Worm (Caenorhabditis elegans) whole organism, young adult: Measurements from ENCODE around the gene C35D10.6.
A peak's percentile ranks its signal among the peaks of the same experiment; 100 is the strongest.

Experiments used
- B0019.2 ChIP-seq: fragments of 200-800 bp; sonication (Bioruptor generic); conservative IDR thresholded peaks from 2 replicates; pipeline ENCODE4 v1.3.6; 2022; ENCODE audit warnings: missing genetic modification reagents, missing genetic modification characterization, missing compliant biosample characterization
- F23B12.7 ChIP-seq: sonication (generic microtip); optimal IDR thresholded peaks from 2 replicates; lab custom pipeline; 2017; ENCODE audit warnings: missing genetic modification characterization, mild to moderate bottlenecking, missing compliant biosample characterization, antibody characterized with exemption, moderate library complexity; ENCODE audit not compliant: insufficient read depth
- F37B4.10 ChIP-seq: fragments of 200-800 bp; sonication (Bioruptor generic); IDR thresholded peaks from 2 replicates; pipeline ENCODE4 v1.3.6; 2022; ENCODE audit warnings: missing genetic modification characterization, missing compliant biosample characterization
- F57C9.4 ChIP-seq: sonication (generic microtip); optimal IDR thresholded peaks from 2 replicates; lab custom pipeline; 2017; ENCODE audit warnings: mild to moderate bottlenecking, missing genetic modification characterization, missing compliant biosample characterization
- akir-1 ChIP-seq: fragments of 200-800 bp; sonication (Bioruptor generic); optimal IDR thresholded peaks from 2 replicates; lab custom pipeline; 2018; ENCODE audit warnings: mild to moderate bottlenecking, missing genetic modification characterization, moderate library complexity, missing compliant biosample characterization
- aptf-3 ChIP-seq: fragments of 200-800 bp; sonication (Bioruptor generic); IDR thresholded peaks from 2 replicates; pipeline ENCODE4 v1.3.6; 2022; ENCODE audit warnings: missing genetic modification characterization, missing compliant biosample characterization
- attf-5 ChIP-seq: fragments of 200-800 bp; sonication (Bioruptor generic); optimal IDR thresholded peaks from 2 replicates; lab custom pipeline; 2018; ENCODE audit warnings: mild to moderate bottlenecking, missing genetic modification characterization, missing compliant biosample characterization
- cebp-2 ChIP-seq: fragments of 200-800 bp; sonication (Bioruptor generic); IDR thresholded peaks from 2 replicates; pipeline ENCODE4 v1.3.6; 2022; ENCODE audit warnings: missing genetic modification characterization, missing compliant biosample characterization
- ceh-79 ChIP-seq: sonication (generic microtip); optimal IDR thresholded peaks from 2 replicates; lab custom pipeline; 2017; ENCODE audit warnings: mild to moderate bottlenecking, missing genetic modification characterization, missing compliant biosample characterization
- dpff-1 ChIP-seq: sonication (generic microtip); optimal IDR thresholded peaks from 2 replicates; lab custom pipeline; 2017; ENCODE audit warnings: mild to moderate bottlenecking, missing genetic modification characterization, missing compliant biosample characterization
- egl-44 ChIP-seq: fragments of 200-800 bp; sonication (Bioruptor generic); IDR thresholded peaks from 2 replicates; pipeline ENCODE4 v1.3.6; 2022; ENCODE audit warnings: missing genetic modification reagents, missing genetic modification characterization, missing compliant biosample characterization
- him-1 ChIP-seq: sonication (generic microtip); optimal IDR thresholded peaks from 2 replicates; lab custom pipeline; 2016; ENCODE audit warnings: missing genotype, missing genetic modification reagents, missing genetic modification characterization, missing compliant biosample characterization
- hlh-26 ChIP-seq: fragments of 200-800 bp; sonication (Bioruptor generic); conservative IDR thresholded peaks from 2 replicates; pipeline ENCODE4 v1.3.6; 2022; ENCODE audit warnings: missing genetic modification reagents, missing genetic modification characterization, missing compliant biosample characterization
- hmg-1.2 ChIP-seq: fragments of 200-800 bp; sonication (Bioruptor generic); IDR thresholded peaks from 2 replicates; pipeline ENCODE4 v1.3.6; 2022; ENCODE audit warnings: missing genetic modification reagents, missing genetic modification characterization, missing compliant biosample characterization
- hsf-1 ChIP-seq: fragments of 200-800 bp; sonication (Bioruptor generic); IDR thresholded peaks from 2 replicates; pipeline ENCODE4 v1.3.6; 2022; ENCODE audit warnings: missing genetic modification reagents, missing genetic modification characterization, missing compliant biosample characterization
- lag-1 ChIP-seq: fragments of 200-800 bp; sonication (Bioruptor generic); IDR thresholded peaks from 2 replicates; pipeline ENCODE4 v1.3.6; 2022; ENCODE audit warnings: missing genetic modification reagents, missing genetic modification characterization, missing compliant biosample characterization
- let-607 ChIP-seq, 2 experiments: fragments of 200-800 bp in 1 of 2; sonication (Bioruptor generic) in 1 of 2; sonication (generic microtip) in 1 of 2; optimal IDR thresholded peaks; 2 replicates each; lab custom pipeline; 2016 to 2018; ENCODE audit warnings: mild to moderate bottlenecking in 2 of 2, missing compliant biosample characterization in 2 of 2, missing genetic modification characterization in 2 of 2, moderate library complexity in 2 of 2, missing genotype in 1 of 2
- lin-35 ChIP-seq, 3 experiments: fragments of 150-350 bp in 2 of 3; sonication (generic microtip) in 1 of 3; optimal IDR thresholded peaks; 2 replicates each; lab custom pipeline; 2014 to 2018; ENCODE audit warnings: missing biosample characterization in 3 of 3, missing genetic modification characterization in 3 of 3, missing genetic modification reagents in 3 of 3
- madf-10 ChIP-seq: sonication (generic microtip); optimal IDR thresholded peaks from 2 replicates; lab custom pipeline; 2016; ENCODE audit warnings: mild to moderate bottlenecking, missing genetic modification characterization, missing compliant biosample characterization
- mel-28 ChIP-seq: sonication (generic microtip); optimal IDR thresholded peaks from 2 replicates; lab custom pipeline; 2016; ENCODE audit warnings: borderline replicate concordance, mild to moderate bottlenecking, missing genetic modification characterization, missing compliant biosample characterization
- nfya-2 ChIP-seq: fragments of 200-800 bp; sonication (Bioruptor generic); IDR thresholded peaks from 2 replicates; pipeline ENCODE4 v1.3.6; 2022; ENCODE audit warnings: missing genetic modification reagents, missing genetic modification characterization, missing compliant biosample characterization
- rpc-1 ChIP-seq, 2 experiments: fragments of 150-350 bp in 1 of 2; sonication (generic microtip) in 1 of 2; optimal IDR thresholded peaks; 2 replicates each; lab custom pipeline; 2014 to 2018; ENCODE audit warnings: missing biosample characterization in 1 of 2, missing genetic modification characterization in 1 of 2, missing genetic modification reagents in 1 of 2, missing genotype in 1 of 2
- sdz-38 ChIP-seq: sonication (generic microtip); optimal IDR thresholded peaks from 2 replicates; lab custom pipeline; 2016; ENCODE audit warnings: missing genotype, missing genetic modification characterization, missing compliant biosample characterization
- snpc-1.1 ChIP-seq: sonication (generic microtip); optimal IDR thresholded peaks from 2 replicates; lab custom pipeline; 2017; ENCODE audit warnings: missing genetic modification characterization, mild to moderate bottlenecking, missing compliant biosample characterization, antibody characterized with exemption, moderate library complexity, missing genotype, missing genetic modification reagents; ENCODE audit not compliant: insufficient read depth
- snpc-1.3 ChIP-seq: sonication (generic microtip); optimal IDR thresholded peaks from 2 replicates; lab custom pipeline; 2017; ENCODE audit warnings: missing genetic modification characterization, mild to moderate bottlenecking, missing compliant biosample characterization, antibody characterized with exemption, moderate library complexity, missing genotype, missing genetic modification reagents; ENCODE audit not compliant: insufficient read depth
- sptf-2 ChIP-seq: fragments of 200-800 bp; sonication (Bioruptor generic); optimal IDR thresholded peaks from 2 replicates; lab custom pipeline; 2018; ENCODE audit warnings: mild to moderate bottlenecking, missing genetic modification characterization, missing compliant biosample characterization
- tbp1 ChIP-seq: fragments of 200-800 bp; sonication (Bioruptor generic); optimal IDR thresholded peaks from 2 replicates; lab custom pipeline; 2018; ENCODE audit warnings: mild to moderate bottlenecking, missing genetic modification characterization, missing compliant biosample characterization
- tbx-9 ChIP-seq: sonication (generic microtip); optimal IDR thresholded peaks from 2 replicates; lab custom pipeline; 2016; ENCODE audit warnings: borderline replicate concordance, missing genetic modification characterization, inconsistent platforms, missing compliant biosample characterization
- tlf-1 ChIP-seq: fragments of 200-800 bp; sonication (Bioruptor generic); optimal IDR thresholded peaks from 2 replicates; lab custom pipeline; 2018; ENCODE audit warnings: mild to moderate bottlenecking, missing genetic modification characterization, missing compliant biosample characterization
- ztf-3 ChIP-seq: fragments of 200-800 bp; sonication (Bioruptor generic); optimal IDR thresholded peaks from 2 replicates; lab custom pipeline; 2018; ENCODE audit warnings: mild to moderate bottlenecking, missing genetic modification characterization, missing compliant biosample characterization

Gene C35D10.6

DNA sequence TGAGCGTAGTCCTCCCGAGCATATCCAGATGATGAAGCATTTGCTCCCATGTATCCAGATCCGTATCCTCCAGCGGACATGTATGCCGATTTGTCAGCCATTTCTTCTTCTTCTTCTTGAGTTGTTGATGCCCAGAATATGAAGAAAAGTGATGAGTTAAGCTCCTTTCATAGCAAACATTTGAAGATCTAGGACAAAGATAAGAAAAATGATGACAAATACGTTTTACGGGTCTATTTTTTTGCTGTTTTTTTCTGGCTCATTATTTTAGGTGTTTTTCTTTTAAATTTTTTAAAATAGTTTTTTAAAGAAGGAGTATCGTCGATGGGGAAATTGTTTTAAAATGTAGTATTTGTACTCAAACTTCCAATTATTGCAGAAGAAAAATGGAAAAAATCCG, 28.9 kb upstream of the C35D10.6 start, which contains the start of gene nspd-9 (continued):
- TF ChIP-seq lin-35 (GFP tag; optimal IDR thresholded peaks at IDR 0.05; lab: Kevin White, UChicago), result no peak

DNA sequence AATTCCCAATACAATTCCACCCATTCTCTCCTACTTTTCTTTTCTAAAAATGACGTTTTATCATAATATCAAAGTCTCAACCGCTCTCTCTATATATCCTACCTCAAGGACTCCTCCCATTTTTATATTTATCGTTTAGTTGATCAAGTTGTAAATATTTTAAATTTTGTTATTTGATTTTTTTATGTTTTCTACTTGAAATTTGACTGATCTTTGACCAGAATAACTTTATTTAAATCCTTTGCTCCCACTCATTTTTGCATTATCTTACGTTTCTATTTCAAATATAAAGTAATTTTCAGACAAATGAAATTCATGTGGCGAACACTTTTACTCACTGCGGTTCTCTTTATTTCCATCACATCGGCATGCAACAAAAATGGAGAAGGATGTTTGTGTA, 21.7 kb upstream of the C35D10.6 start, which contains the start of the genes acbp-7 and F26A1.19:
acbp-7 (plus strand) TSS at position 301 of the 400 bp plus-strand sequence.
F26A1.19 (plus strand) TSS at position 303 of the 400 bp plus-strand sequence.
- TF ChIP-seq hsf-1 (GFP tag; lab: Robert Waterston, UW), result no peak
- TF ChIP-seq egl-44 (GFP tag; lab: Robert Waterston, UW), result no peak
- TF ChIP-seq sdz-38 (tag; lab: Kevin White, UChicago), result no peak
- TF ChIP-seq snpc-1.3 (tag; lab: Kevin White, UChicago), result no peak
- no peak for TF ChIP-seq madf-10 (tag; lab: Kevin White, UChicago)
- TF ChIP-seq ztf-3, result no peak

- TF ChIP-seq tlf-1 (GFP tag; lab: Kevin White, UChicago) (no peak), ceh-79 (tag; lab: Kevin White, UChicago) (no peak), cebp-2 (GFP tag; lab: Robert Waterston, UW) (no peak), rpc-1 (optimal IDR thresholded peaks at IDR 0.05; lab: Kevin White, UChicago) (no peak), rpc-1 (tag; optimal IDR thresholded peaks at IDR 0.05; lab: Kevin White, UChicago) (no peak), hlh-26 (GFP tag; lab: Robert Waterston, UW) (no peak), mel-28 (tag; lab: Kevin White, UChicago) (no peak), aptf-3 (GFP tag; lab: Robert Waterston, UW) (no peak), him-1 (no peak), akir-1 (GFP tag; lab: Kevin White, UChicago) (no peak), tbx-9 (tag; lab: Kevin White, UChicago) (no peak)
Measured at ce11 chrIII:4842173-4842572, 17.0 kb upstream of the C35D10.6 start, which contains the start of gene clec-156. clec-156 (minus strand) TSS chrIII:4842273.

DNA sequence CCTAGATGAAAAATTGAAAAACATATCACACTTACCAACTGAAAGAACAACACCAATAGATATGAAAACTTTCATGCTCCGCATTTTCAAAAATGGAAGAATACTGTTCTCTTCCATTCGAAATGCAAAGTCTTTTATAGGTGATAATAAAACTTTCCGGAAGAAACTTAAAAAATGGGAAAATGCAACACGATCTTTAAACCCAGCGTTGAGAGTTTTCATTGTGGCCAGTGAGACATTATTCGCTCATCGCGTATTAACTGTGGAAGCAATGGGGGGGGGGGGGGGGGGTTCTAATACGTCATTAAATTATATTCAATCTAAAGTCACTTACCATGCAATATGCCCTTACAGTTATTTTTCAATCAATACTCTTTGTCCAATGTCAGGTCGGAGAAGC, 14.8 kb upstream of the C35D10.6 start, which contains the start of the genes clec-157 and fkh-5:
clec-157 (minus strand) TSS at position 101 of the 400 bp plus-strand sequence.
fkh-5 (plus strand) TSS at position 336 of the 400 bp plus-strand sequence.
- TF ChIP-seq nfya-2 (GFP tag; lab: Robert Waterston, UW) (no peak), F37B4.10 (GFP tag; lab: Robert Waterston, UW) (no peak), tbp1 (GFP tag; lab: Kevin White, UChicago) (no peak), F57C9.4 (no peak), snpc-1.1 (tag; lab: Kevin White, UChicago) (no peak), sptf-2 (GFP tag; lab: Kevin White, UChicago) (no peak), F23B12.7 (tag; lab: Kevin White, UChicago) (no peak), let-607 (tag; optimal IDR thresholded peaks at IDR 0.05; lab: Kevin White, UChicago) (no peak), B0019.2 (GFP tag; lab: Robert Waterston, UW) (no peak)

DNA sequence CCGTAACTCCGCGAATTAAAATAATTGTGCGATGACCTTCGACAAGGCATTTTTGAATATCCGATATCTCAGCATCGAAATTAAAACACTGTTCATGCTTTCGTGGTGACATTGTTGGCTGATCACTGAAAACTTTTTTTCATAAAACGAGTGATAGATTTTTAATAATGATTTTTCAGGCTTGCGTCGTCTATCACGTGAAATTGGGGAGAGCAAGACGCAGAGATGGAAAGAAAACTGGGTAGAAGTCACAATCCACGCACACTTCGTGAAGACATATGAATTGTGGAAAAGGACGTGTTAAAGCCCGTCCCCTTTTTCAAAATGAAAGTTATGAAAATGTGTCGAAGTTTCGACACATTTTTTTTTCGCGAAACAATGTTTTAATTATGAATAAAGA, 9.4 kb upstream of the C35D10.6 start, which contains the start of gene nonu-1:
nonu-1 (minus strand) TSS at position 169 of the 400 bp plus-strand sequence.
- TF ChIP-seq hmg-1.2 (GFP tag; lab: Robert Waterston, UW), result peak; percentile 32; the same call in 1 of the 2 replicates
- no peak for TF ChIP-seq lag-1 (GFP tag; lab: Robert Waterston, UW)
- TF ChIP-seq attf-5, result peak; percentile 37
- peak in 1 of 2 experiments; percentile 25 for TF ChIP-seq let-607 (tag; optimal IDR thresholded peaks at IDR 0.05; lab: Kevin White, UChicago)
- no peak for TF ChIP-seq dpff-1 (tag; lab: Kevin White, UChicago)
- TF ChIP-seq, all 124 proteins: peak for 3
